Fruit fly (Drosophila melanogaster) whole organism: ENCODE data around the gene CG13297.

Experiments
- psq ChIP-seq: fragments of >200 bp; optimal IDR thresholded peaks from 2 replicates; lab custom pipeline; 2017
- usp ChIP-seq: fragments of >200 bp; optimal IDR thresholded peaks from 2 replicates; lab custom pipeline; 2017; ENCODE audit warnings: missing biosample characterization, missing genetic modification characterization, mixed read lengths

DNA sequence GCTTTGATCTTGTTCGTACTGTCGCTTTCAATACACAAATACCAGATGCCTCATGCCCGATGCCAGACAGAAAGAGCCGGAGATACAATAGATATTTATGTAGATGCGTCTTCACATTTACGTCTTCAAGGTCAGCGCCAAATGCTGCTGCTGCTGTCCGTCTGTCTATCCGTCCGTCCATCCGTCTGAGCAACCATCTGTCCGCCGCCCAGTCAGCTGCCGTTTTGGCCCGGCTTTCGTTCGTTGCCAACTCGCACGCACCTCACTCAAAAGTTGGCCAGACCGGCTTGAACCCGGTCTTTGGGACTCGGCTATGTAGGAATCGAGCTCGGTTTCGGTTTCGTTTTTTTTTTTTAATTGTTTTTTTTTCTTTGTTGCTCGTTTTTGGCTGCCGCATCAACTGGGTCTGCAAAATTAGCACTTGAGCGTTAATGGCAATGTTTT is 2.2 kb downstream of the CG13297 start:
- TF ChIP-seq usp = no peak
- no peak for TF ChIP-seq psq (lab: Kevin White, UChicago)
